Worm (Caenorhabditis elegans): ENCODE measurements around the gene Y53G8AR.1.
"Not testable (repeated sequence)": the region's sequence is repeated elsewhere in the genome, so short reads cannot be mapped to it uniquely, and the experiment has no call there.

ce11 chrIII:3334941-3335559 lies 2.2 kb downstream of the Y53G8AR.1 start:
- TF ChIP-seq ceh-36 (tag; optimal IDR thresholded peaks at IDR 0.05); hmg-4 (GFP tag; optimal IDR thresholded peaks at IDR 0.05); ama-1 (optimal IDR thresholded peaks at IDR 0.05); ceh-13 (GFP tag; optimal IDR thresholded peaks at IDR 0.05); hmbx-1 (tag; optimal IDR thresholded peaks at IDR 0.05); hnd-1 (tag; optimal IDR thresholded peaks at IDR 0.05): not testable (repeated sequence)
- TF ChIP-seq sea-1 (GFP tag; conservative IDR thresholded peaks at IDR 0.05): peak; percentile 93
- peak; percentile 89 for TF ChIP-seq pes-1 (GFP tag; IDR thresholded peaks at IDR 0.05)
- TF ChIP-seq scrt-1 (GFP tag; IDR thresholded peaks at IDR 0.05): peak; percentile 71

All from whole organism, early embryonic.